Worm (Caenorhabditis elegans) whole organism, late embryonic: ENCODE results near the gene fbxb-60.

ENCODE experiments used
- Y22D7AL.16 ChIP-seq: sonication (generic microtip); optimal IDR thresholded peaks from 2 replicates; lab custom pipeline; 2016; ENCODE audit warnings: missing genetic modification characterization, missing compliant biosample characterization
- ama-1 ChIP-seq: fragments of 150-350 bp; optimal IDR thresholded peaks from 2 replicates; lab custom pipeline; 2014
- ceh-34 ChIP-seq: sonication (generic microtip); optimal IDR thresholded peaks from 2 replicates; lab custom pipeline; 2016; ENCODE audit warnings: mild to moderate bottlenecking, missing genetic modification characterization, missing compliant biosample characterization
- hlh-8 ChIP-seq: sonication (generic microtip); optimal IDR thresholded peaks from 2 replicates; lab custom pipeline; 2016; ENCODE audit warnings: missing genotype, missing genetic modification characterization, missing compliant biosample characterization
- lin-11 ChIP-seq: fragments of 200-800 bp; sonication (Bioruptor generic); optimal IDR thresholded peaks from 2 replicates; lab custom pipeline; 2018; ENCODE audit warnings: mild to moderate bottlenecking, missing genetic modification characterization, missing compliant biosample characterization
- nhr-11 ChIP-seq: fragments of 150-350 bp; optimal IDR thresholded peaks from 2 replicates; lab custom pipeline; 2014; ENCODE audit warnings: missing biosample characterization, missing genetic modification characterization
- odd-2 ChIP-seq: sonication (generic microtip); optimal IDR thresholded peaks from 2 replicates; lab custom pipeline; 2017; ENCODE audit warnings: antibody characterized with exemption, mild to moderate bottlenecking, missing genetic modification characterization, missing compliant biosample characterization
- pha-4 ChIP-seq: fragments of 150-350 bp; optimal IDR thresholded peaks from 2 replicates; lab custom pipeline; 2018; ENCODE audit warnings: missing biosample characterization, missing genetic modification reagents, missing genetic modification characterization
- pqm-1 ChIP-seq: sonication (generic microtip); optimal IDR thresholded peaks from 2 replicates; lab custom pipeline; 2016; ENCODE audit warnings: missing genetic modification characterization, missing compliant biosample characterization
- tbx-2 ChIP-seq: sonication (generic microtip); optimal IDR thresholded peaks from 2 replicates; lab custom pipeline; 2016; ENCODE audit warnings: missing genetic modification characterization, missing compliant biosample characterization
- ttx-3 ChIP-seq: sonication (generic microtip); optimal IDR thresholded peaks from 2 replicates; lab custom pipeline; 2016; ENCODE audit warnings: missing genetic modification reagents, missing genetic modification characterization, missing compliant biosample characterization

ce11 chrV:19312975-19313374 is 15.4 kb downstream of the fbxb-60 start, which contains the start of gene fbxb-64:
- TF ChIP-seq ceh-34 (tag; lab: Kevin White, UChicago) (no peak), nhr-11 (no peak), tbx-2 (tag; lab: Kevin White, UChicago) (no peak), pha-4 (tag; lab: Kevin White, UChicago) (no peak), hlh-8 (tag; lab: Kevin White, UChicago) (no peak), ama-1 (lab: Kevin White, UChicago) (no peak), ttx-3 (tag; lab: Kevin White, UChicago) (no peak), pqm-1 (no peak), lin-11 (tag; lab: Kevin White, UChicago) (no peak), odd-2 (tag; lab: Kevin White, UChicago) (no peak), Y22D7AL.16 (tag; lab: Kevin White, UChicago) (no peak)
